Worm (Caenorhabditis elegans) whole organism, L1 larva: ENCODE data around the gene F58E6.11.

Experiments used
- Y116A8C.19 ChIP-seq: sonication (generic microtip); optimal IDR thresholded peaks from 2 replicates; lab custom pipeline; 2016; ENCODE audit warnings: missing compliant biosample characterization, missing genetic modification characterization, borderline replicate concordance
- aly-2 ChIP-seq: fragments of 150-350 bp; optimal IDR thresholded peaks from 2 replicates; lab custom pipeline; 2014; ENCODE audit warnings: missing biosample characterization, missing genetic modification characterization
- blmp-1 ChIP-seq: fragments of 150-350 bp; optimal IDR thresholded peaks from 2 replicates; lab custom pipeline; 2014; ENCODE audit warnings: missing biosample characterization, missing genetic modification characterization
- ceh-63 ChIP-seq: fragments of 200-800 bp; sonication (Bioruptor generic); optimal IDR thresholded peaks from 2 replicates; lab custom pipeline; 2018; ENCODE audit warnings: mild to moderate bottlenecking, missing genetic modification characterization, missing compliant biosample characterization
- ceh-82 ChIP-seq, 3 experiments: fragments of 150-350 bp in 1 of 3; sonication (generic microtip) in 2 of 3; optimal IDR thresholded peaks; 2 replicates each; lab custom pipeline; 2014 to 2017; ENCODE audit warnings: missing biosample characterization in 3 of 3, missing genetic modification characterization in 3 of 3
- dpl-1 ChIP-seq, 3 experiments: fragments of 150-350 bp in 2 of 3; sonication (generic microtip) in 1 of 3; optimal IDR thresholded peaks; 2 replicates each; lab custom pipeline; 2014 to 2017; ENCODE audit warnings: missing biosample characterization in 3 of 3, missing genetic modification characterization in 3 of 3, missing genetic modification reagents in 3 of 3
- dsc-1 ChIP-seq: sonication (generic microtip); optimal IDR thresholded peaks from 2 replicates; lab custom pipeline; 2016; ENCODE audit warnings: mild to moderate bottlenecking, missing genetic modification characterization, missing compliant biosample characterization
- efl-1 ChIP-seq, 4 experiments: fragments of 150-350 bp; optimal IDR thresholded peaks in 3 of 4; peaks in 1 of 4; 1 replicate in 1 of 4; 2 replicates in 3 of 4; lab custom pipeline; 2014; ENCODE audit warnings: missing biosample characterization in 2 of 4, missing genetic modification characterization in 2 of 4, missing genetic modification reagents in 2 of 4
- egl-13 ChIP-seq: sonication (generic microtip); optimal IDR thresholded peaks from 2 replicates; lab custom pipeline; 2016; ENCODE audit warnings: missing genotype, missing genetic modification reagents, missing genetic modification characterization, missing compliant biosample characterization
- elt-2 ChIP-seq: sonication (generic microtip); optimal IDR thresholded peaks from 2 replicates; lab custom pipeline; 2016; ENCODE audit warnings: missing genetic modification characterization, mild to moderate bottlenecking, inconsistent platforms, missing compliant biosample characterization, missing genetic modification reagents
- elt-3 ChIP-seq, 6 experiments: fragments of 150-350 bp in 1 of 6; sonication (generic microtip); optimal IDR thresholded peaks; 2 replicates each; lab custom pipeline; 2017 to 2018; ENCODE audit warnings: missing biosample characterization in 6 of 6, missing genetic modification characterization in 6 of 6, inconsistent platforms in 1 of 6
- ets-5 ChIP-seq: fragments of 200-800 bp; sonication (Bioruptor generic); IDR thresholded peaks from 2 replicates; pipeline ENCODE4 v1.3.6; 2022; ENCODE audit warnings: missing genetic modification characterization, missing compliant biosample characterization
- fkh-8 ChIP-seq: sonication (generic microtip); optimal IDR thresholded peaks from 2 replicates; lab custom pipeline; 2016; ENCODE audit warnings: mild to moderate bottlenecking, missing genetic modification characterization, missing compliant biosample characterization
- grh-1 ChIP-seq: fragments of 200-800 bp; sonication (Bioruptor generic); IDR thresholded peaks from 2 replicates; pipeline ENCODE4 v1.3.6; 2022; ENCODE audit warnings: missing genetic modification reagents, missing genetic modification characterization, missing compliant biosample characterization
- irx-1 ChIP-seq: sonication (generic microtip); optimal IDR thresholded peaks from 2 replicates; lab custom pipeline; 2016; ENCODE audit warnings: missing genetic modification characterization, missing compliant biosample characterization
- lin-14 ChIP-seq: fragments of 200-800 bp; sonication (Bioruptor generic); optimal IDR thresholded peaks from 2 replicates; lab custom pipeline; 2018; ENCODE audit warnings: mild to moderate bottlenecking, missing genetic modification characterization, moderate library complexity, missing compliant biosample characterization
- lin-15B ChIP-seq: fragments of 150-350 bp; sonication (generic microtip); optimal IDR thresholded peaks from 3 replicates; lab custom pipeline; 2014; ENCODE audit warnings: missing biosample characterization, missing genetic modification characterization
- lin-35 ChIP-seq, 2 experiments: fragments of 150-350 bp; optimal IDR thresholded peaks; 2 replicates each; lab custom pipeline; 2014; ENCODE audit warnings: missing biosample characterization in 2 of 2, missing genetic modification characterization in 2 of 2, missing genetic modification reagents in 2 of 2
- lin-39 ChIP-seq: fragments of 150-350 bp; optimal IDR thresholded peaks from 2 replicates; lab custom pipeline; 2014; ENCODE audit warnings: missing biosample characterization, missing genetic modification reagents, missing genetic modification characterization
- lir-3 ChIP-seq: sonication (generic microtip); optimal IDR thresholded peaks from 2 replicates; lab custom pipeline; 2016; ENCODE audit warnings: mild to moderate bottlenecking, missing genetic modification characterization, moderate library complexity, missing compliant biosample characterization; ENCODE audit not compliant: poor library complexity
- lsy-2 ChIP-seq, 2 experiments: fragments of 150-350 bp; optimal IDR thresholded peaks; 2 replicates each; lab custom pipeline; 2014; ENCODE audit warnings: missing biosample characterization in 2 of 2, missing genetic modification characterization in 2 of 2
- mdl-1 ChIP-seq, 2 experiments: fragments of 150-350 bp; optimal IDR thresholded peaks; 2 replicates each; lab custom pipeline; 2014 to 2017; ENCODE audit warnings: missing biosample characterization in 2 of 2, missing genetic modification characterization in 2 of 2, inconsistent platforms in 1 of 2
- mef-2 ChIP-seq: fragments of 150-350 bp; optimal IDR thresholded peaks from 2 replicates; lab custom pipeline; 2014; ENCODE audit warnings: missing biosample characterization, missing genetic modification characterization
- mep-1 ChIP-seq: fragments of 150-350 bp; optimal IDR thresholded peaks from 2 replicates; lab custom pipeline; 2014; ENCODE audit warnings: missing biosample characterization, missing genetic modification characterization
- nhr-71 ChIP-seq: sonication (generic microtip); optimal IDR thresholded peaks from 2 replicates; lab custom pipeline; 2016; ENCODE audit warnings: mild to moderate bottlenecking, missing genetic modification characterization, moderate library complexity, missing compliant biosample characterization
- nhr-76 ChIP-seq: sonication (generic microtip); optimal IDR thresholded peaks from 2 replicates; lab custom pipeline; 2017; ENCODE audit warnings: missing biosample characterization, missing genetic modification characterization
- pax-3 ChIP-seq: fragments of 200-800 bp; sonication (Bioruptor generic); optimal IDR thresholded peaks from 2 replicates; lab custom pipeline; 2018; ENCODE audit warnings: mild to moderate bottlenecking, missing genetic modification characterization, moderate library complexity, missing compliant biosample characterization
- skn-1 ChIP-seq: fragments of 150-350 bp; optimal IDR thresholded peaks from 2 replicates; lab custom pipeline; 2014; ENCODE audit warnings: missing biosample characterization, missing genetic modification characterization
- snpc-4 ChIP-seq: fragments of 150-350 bp; optimal IDR thresholded peaks from 2 replicates; lab custom pipeline; 2014; ENCODE audit warnings: missing biosample characterization, missing genetic modification characterization
- snu-23 ChIP-seq: sonication (generic microtip); optimal IDR thresholded peaks from 2 replicates; lab custom pipeline; 2016; ENCODE audit warnings: missing genetic modification characterization, missing compliant biosample characterization
- unc-86 ChIP-seq: sonication (generic microtip); optimal IDR thresholded peaks from 2 replicates; lab custom pipeline; 2016; ENCODE audit warnings: missing genetic modification characterization, missing compliant biosample characterization
- unc-98 ChIP-seq: fragments of 200-800 bp; sonication (Bioruptor generic); IDR thresholded peaks from 2 replicates; pipeline ENCODE4 v1.3.6; 2022; ENCODE audit warnings: missing genetic modification characterization, missing compliant biosample characterization
- vab-15 ChIP-seq: sonication (generic microtip); optimal IDR thresholded peaks from 2 replicates; lab custom pipeline; 2017; ENCODE audit warnings: missing genotype, mild to moderate bottlenecking, missing genetic modification characterization, missing compliant biosample characterization
- ztf-4 ChIP-seq: fragments of 150-350 bp; optimal IDR thresholded peaks from 2 replicates; lab custom pipeline; 2014; ENCODE audit warnings: missing biosample characterization, missing genetic modification characterization

The F58E6.11 gene

ce11 chrV:9739402-9739801, 18.4 kb downstream of the F58E6.11 start, which contains the start of gene marc-1:
Gene marc-1, plus strand, starts transcription at chrV:9739702.
- TF ChIP-seq Y116A8C.19 (tag; lab: Kevin White, UChicago) (no peak), dsc-1 (tag; lab: Kevin White, UChicago) (no peak)

- TF ChIP-seq efl-1 (optimal IDR thresholded peaks at IDR 0.05; lab: Kevin White, UChicago) (no peak), efl-1 (GFP tag; optimal IDR thresholded peaks at IDR 0.05 in 1 of 2; lab: Kevin White, UChicago) (peak in 1 of 2 experiments; percentile 73), elt-2 (tag; lab: Kevin White, UChicago) (peak; percentile 56), snpc-4 (tag; lab: Kevin White, UChicago) (no peak)
Measured at ce11 chrV:9738077-9738705, 19.6 kb downstream of the F58E6.11 start.

- TF ChIP-seq aly-2 (tag; lab: Kevin White, UChicago) (no peak), elt-2 (tag; lab: Kevin White, UChicago) (peak; percentile 26)
- TF ChIP-seq, all 84 proteins: peak for 1
Measured at ce11 chrV:9737287-9737686, 20.5 kb downstream of the F58E6.11 start, which contains the start of gene aqp-4. Gene aqp-4, plus strand, starts transcription at chrV:9737556.

ce11 chrV:9733920-9734454, 23.8 kb downstream of the F58E6.11 start, which contains the start of gene cal-7:
Gene cal-7, plus strand, starts transcription at chrV:9734103.
- peak; percentile 5 for TF ChIP-seq nhr-71 (tag; lab: Kevin White, UChicago)
- peak in 1 of 2 experiments; percentile 24 for TF ChIP-seq lsy-2 (tag; optimal IDR thresholded peaks at IDR 0.05; lab: Kevin White, UChicago)
- TF ChIP-seq grh-1: no peak
- no peak for TF ChIP-seq dpl-1 (GFP tag; optimal IDR thresholded peaks at IDR 0.05; lab: Kevin White, UChicago)
- no peak for TF ChIP-seq pax-3 (tag; lab: Kevin White, UChicago)
- TF ChIP-seq lir-3: no peak
- TF ChIP-seq elt-3 (tag; optimal IDR thresholded peaks at IDR 0.05; lab: Kevin White, UChicago): no peak
- no peak for TF ChIP-seq lin-35 (GFP tag; optimal IDR thresholded peaks at IDR 0.05; lab: Kevin White, UChicago)
- TF ChIP-seq fkh-8: peak; percentile 2
- no peak for TF ChIP-seq unc-86 (tag; lab: Kevin White, UChicago)
- TF ChIP-seq irx-1 (tag; lab: Kevin White, UChicago): no peak
- no peak for TF ChIP-seq mdl-1 (tag; optimal IDR thresholded peaks at IDR 0.05; lab: Kevin White, UChicago)
- TF ChIP-seq ceh-63: no peak
- TF ChIP-seq ets-5: no peak
- TF ChIP-seq unc-98 (GFP tag; lab: Robert Waterston, UW): no peak
- no peak for TF ChIP-seq mef-2
- no peak for TF ChIP-seq lin-39
- TF ChIP-seq snpc-4 (tag; lab: Kevin White, UChicago): no peak
- no peak for TF ChIP-seq snu-23 (GFP tag; lab: Kevin White, UChicago)
- TF ChIP-seq lin-14 (GFP tag; lab: Kevin White, UChicago): no peak
- no peak for TF ChIP-seq mep-1 (tag; lab: Kevin White, UChicago)
- TF ChIP-seq nhr-76 (tag; lab: Kevin White, UChicago): no peak
- TF ChIP-seq ztf-4 (tag; lab: Kevin White, UChicago): peak; percentile 35
- TF ChIP-seq vab-15 (tag; lab: Kevin White, UChicago): no peak
- TF ChIP-seq egl-13 (tag; lab: Kevin White, UChicago): peak; percentile 1
- peak; percentile 10 for TF ChIP-seq aly-2 (tag; lab: Kevin White, UChicago)

- TF ChIP-seq lin-14 (GFP tag; lab: Kevin White, UChicago) (peak; percentile 62), lin-15B (tag; lab: Kevin White, UChicago) (no peak), efl-1 (optimal IDR thresholded peaks at IDR 0.05; lab: Kevin White, UChicago) (no peak), efl-1 (GFP tag; optimal IDR thresholded peaks at IDR 0.05 in 1 of 2; lab: Kevin White, UChicago) (peak in 1 of 2 experiments; percentile 90), lsy-2 (tag; optimal IDR thresholded peaks at IDR 0.05; lab: Kevin White, UChicago) (peak in 1 of 2 experiments; percentile 37), mep-1 (tag; lab: Kevin White, UChicago) (peak; percentile 20), blmp-1 (tag; lab: Kevin White, UChicago) (peak; percentile 71), skn-1 (tag; lab: Kevin White, UChicago) (no peak), ceh-82 (tag; optimal IDR thresholded peaks at IDR 0.05; lab: Kevin White, UChicago) (peak in 1 of 3 experiments; percentile 43)
- TF ChIP-seq, all 84 proteins: peak for 6
Measured at ce11 chrV:9731852-9732251, 25.9 kb downstream of the F58E6.11 start.
